Worm (Caenorhabditis elegans) whole organism, L2 larva: Measurements from ENCODE around the gene Y54G2A.73.

Source experiments
- F13H6.1 ChIP-seq: sonication (generic microtip); optimal IDR thresholded peaks from 2 replicates; lab custom pipeline; 2016; ENCODE audit warnings: missing genetic modification characterization, missing compliant biosample characterization
- R02D3.7 ChIP-seq: fragments of 150-350 bp; optimal IDR thresholded peaks from 2 replicates; lab custom pipeline; 2014; ENCODE audit warnings: missing biosample characterization, missing genetic modification characterization
- Y55F3AM.14 ChIP-seq: fragments of 200-800 bp; sonication (Bioruptor generic); optimal IDR thresholded peaks from 2 replicates; lab custom pipeline; 2018; ENCODE audit warnings: mild to moderate bottlenecking, missing genetic modification characterization, missing compliant biosample characterization
- ZK546.5 ChIP-seq: sonication (generic microtip); optimal IDR thresholded peaks from 2 replicates; lab custom pipeline; 2017; ENCODE audit warnings: missing biosample characterization, missing genetic modification characterization
- alr-1 ChIP-seq: fragments of 150-350 bp; optimal IDR thresholded peaks from 2 replicates; lab custom pipeline; 2014; ENCODE audit warnings: missing biosample characterization, missing genetic modification characterization
- aly-2 ChIP-seq: fragments of 150-350 bp; optimal IDR thresholded peaks from 2 replicates; lab custom pipeline; 2014; ENCODE audit warnings: missing biosample characterization, missing genetic modification characterization
- blmp-1 ChIP-seq: sonication (generic microtip); optimal IDR thresholded peaks from 2 replicates; lab custom pipeline; 2017; ENCODE audit warnings: missing genetic modification characterization, mild to moderate bottlenecking, missing compliant biosample characterization, antibody characterized with exemption, moderate library complexity; ENCODE audit not compliant: insufficient read depth
- ceh-16 ChIP-seq: fragments of 150-350 bp; optimal IDR thresholded peaks from 2 replicates; lab custom pipeline; 2014; ENCODE audit warnings: missing biosample characterization, missing genetic modification characterization
- ceh-82 ChIP-seq: fragments of 150-350 bp; optimal IDR thresholded peaks from 2 replicates; lab custom pipeline; 2014; ENCODE audit warnings: missing biosample characterization, missing genetic modification characterization
- crh-2 ChIP-seq: sonication (generic microtip); optimal IDR thresholded peaks from 2 replicates; lab custom pipeline; 2017; ENCODE audit warnings: missing biosample characterization, missing genetic modification characterization
- dmd-4 ChIP-seq: sonication (generic microtip); optimal IDR thresholded peaks from 2 replicates; lab custom pipeline; 2017; ENCODE audit warnings: missing biosample characterization, missing genetic modification characterization
- egl-27 ChIP-seq: sonication (generic microtip); optimal IDR thresholded peaks from 3 replicates; lab custom pipeline; 2017; ENCODE audit warnings: missing biosample characterization, missing genetic modification reagents, missing genetic modification characterization
- elt-1 ChIP-seq: fragments of 150-350 bp; optimal IDR thresholded peaks from 2 replicates; lab custom pipeline; 2014; ENCODE audit warnings: missing biosample characterization, missing genetic modification characterization
- elt-3 ChIP-seq: sonication (generic microtip); optimal IDR thresholded peaks from 2 replicates; lab custom pipeline; 2017; ENCODE audit warnings: missing biosample characterization, missing genetic modification characterization
- fos-1 ChIP-seq: fragments of 150-350 bp; optimal IDR thresholded peaks from 2 replicates; lab custom pipeline; 2014; ENCODE audit warnings: missing biosample characterization, missing genetic modification characterization
- gmeb-1 ChIP-seq: fragments of 150-350 bp; optimal IDR thresholded peaks from 2 replicates; lab custom pipeline; 2014; ENCODE audit warnings: missing biosample characterization, missing genetic modification characterization
- lin-39 ChIP-seq: fragments of 150-350 bp; optimal IDR thresholded peaks from 2 replicates; lab custom pipeline; 2014; ENCODE audit warnings: missing biosample characterization, missing genetic modification reagents, missing genetic modification characterization
- lsy-2 ChIP-seq, 2 experiments: fragments of 150-350 bp in 1 of 2; sonication (generic microtip) in 1 of 2; optimal IDR thresholded peaks; 2 replicates each; lab custom pipeline; 2014 to 2017; ENCODE audit warnings: missing biosample characterization in 2 of 2, missing genetic modification characterization in 2 of 2
- mab-5 ChIP-seq: fragments of 150-350 bp; optimal IDR thresholded peaks from 2 replicates; lab custom pipeline; 2014; ENCODE audit warnings: missing biosample characterization, missing genetic modification characterization
- mbf-1 ChIP-seq: sonication (generic microtip); optimal IDR thresholded peaks from 2 replicates; lab custom pipeline; 2017; ENCODE audit warnings: missing biosample characterization, missing genetic modification characterization
- mdl-1 ChIP-seq, 2 experiments: fragments of 150-350 bp in 1 of 2; sonication (generic microtip) in 1 of 2; optimal IDR thresholded peaks; 2 replicates each; lab custom pipeline; 2017; ENCODE audit warnings: missing biosample characterization in 2 of 2, missing genetic modification characterization in 2 of 2
- nhr-10 ChIP-seq: sonication (generic microtip); optimal IDR thresholded peaks from 2 replicates; lab custom pipeline; 2017; ENCODE audit warnings: missing biosample characterization, missing genetic modification characterization
- nhr-129 ChIP-seq: fragments of 150-350 bp; optimal IDR thresholded peaks from 2 replicates; lab custom pipeline; 2014; ENCODE audit warnings: missing biosample characterization, missing genetic modification characterization
- nhr-23 ChIP-seq: fragments of 150-350 bp; optimal IDR thresholded peaks from 2 replicates; lab custom pipeline; 2014; ENCODE audit warnings: missing biosample characterization, missing genetic modification reagents, missing genetic modification characterization
- nhr-237 ChIP-seq: fragments of 150-350 bp; optimal IDR thresholded peaks from 2 replicates; lab custom pipeline; 2014; ENCODE audit warnings: missing biosample characterization, missing genetic modification characterization
- nhr-25 ChIP-seq: fragments of 150-350 bp; sonication (generic microtip); optimal IDR thresholded peaks from 3 replicates; lab custom pipeline; 2014; ENCODE audit warnings: missing biosample characterization, missing genetic modification characterization
- nhr-6 ChIP-seq: fragments of 150-350 bp; optimal IDR thresholded peaks from 2 replicates; lab custom pipeline; 2014; ENCODE audit warnings: missing biosample characterization, missing genetic modification characterization
- peb-1 ChIP-seq: fragments of 150-350 bp; optimal IDR thresholded peaks from 2 replicates; lab custom pipeline; 2014; ENCODE audit warnings: missing biosample characterization, missing genetic modification characterization
- sem-4 ChIP-seq: fragments of 150-350 bp; optimal IDR thresholded peaks from 2 replicates; lab custom pipeline; 2014; ENCODE audit warnings: missing biosample characterization, missing genetic modification reagents, missing genetic modification characterization
- skn-1 ChIP-seq: sonication (generic microtip); optimal IDR thresholded peaks from 2 replicates; lab custom pipeline; 2017; ENCODE audit warnings: missing biosample characterization, missing genetic modification characterization
- sma-3 ChIP-seq: sonication (generic microtip); optimal IDR thresholded peaks from 2 replicates; lab custom pipeline; 2016; ENCODE audit warnings: missing genetic modification reagents, missing genetic modification characterization, missing compliant biosample characterization
- sma-9 ChIP-seq, 2 experiments: fragments of 150-350 bp in 1 of 2; sonication (generic microtip) in 1 of 2; optimal IDR thresholded peaks; 2 replicates each; lab custom pipeline; 2014 to 2016; ENCODE audit warnings: missing genetic modification characterization in 2 of 2, mild to moderate bottlenecking in 1 of 2, missing biosample characterization in 1 of 2, missing compliant biosample characterization in 1 of 2, missing genetic modification reagents in 1 of 2, moderate library complexity in 1 of 2
- unc-39 ChIP-seq: fragments of 150-350 bp; optimal IDR thresholded peaks from 2 replicates; lab custom pipeline; 2014; ENCODE audit warnings: missing biosample characterization, missing genetic modification characterization
- unc-55 ChIP-seq: fragments of 150-350 bp; sonication (generic microtip); optimal IDR thresholded peaks from 3 replicates; lab custom pipeline; 2014; ENCODE audit warnings: missing biosample characterization, missing genetic modification reagents, missing genetic modification characterization
- zag-1 ChIP-seq: fragments of 150-350 bp; optimal IDR thresholded peaks from 2 replicates; lab custom pipeline; 2014; ENCODE audit warnings: missing biosample characterization, missing genetic modification characterization
- ztf-1 ChIP-seq: fragments of 200-800 bp; sonication (Bioruptor generic); conservative IDR thresholded peaks from 2 replicates; pipeline ENCODE4 v1.3.6; 2022; ENCODE audit warnings: missing genetic modification characterization, missing compliant biosample characterization
- ztf-4 ChIP-seq: fragments of 150-350 bp; optimal IDR thresholded peaks from 2 replicates; lab custom pipeline; 2014; ENCODE audit warnings: missing biosample characterization, missing genetic modification characterization

The Y54G2A.73 gene

DNA sequence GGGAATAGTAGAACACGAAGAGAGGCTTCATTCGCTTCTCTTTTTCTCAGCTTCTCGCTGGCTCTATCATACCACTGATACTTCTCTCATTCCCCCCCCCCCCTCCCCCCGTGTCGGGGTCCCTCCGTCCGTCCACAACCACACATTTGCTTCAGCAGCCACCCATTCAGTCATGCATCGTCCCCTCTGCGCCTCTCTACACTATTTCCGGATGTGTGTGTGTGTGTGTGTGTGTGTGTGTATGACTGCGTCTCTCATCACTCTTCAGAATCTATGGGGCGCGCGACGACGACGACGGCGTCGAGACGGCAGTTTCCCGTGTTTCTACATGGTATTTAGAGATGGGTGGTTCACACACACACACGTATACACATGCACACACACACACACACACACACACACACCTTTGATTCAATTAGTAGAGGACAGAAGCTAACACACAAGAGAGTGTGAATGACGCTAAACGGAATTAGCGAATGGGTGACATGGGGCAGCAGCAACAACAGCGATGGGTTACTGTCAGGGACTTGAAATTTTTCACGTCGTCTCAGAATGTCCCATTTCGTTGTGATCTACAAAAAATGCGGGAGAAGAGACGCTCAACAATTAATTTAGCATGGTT is 15.3 kb downstream of the Y54G2A.73 start (continued):
- peak in 1 of 2 experiments; percentile 59 for TF ChIP-seq mdl-1 (tag; optimal IDR thresholded peaks at IDR 0.05; lab: Kevin White, UChicago)
- TF ChIP-seq elt-1: no peak
- no peak for TF ChIP-seq R02D3.7 (tag; lab: Kevin White, UChicago)
- no peak for TF ChIP-seq fos-1
- no peak for TF ChIP-seq ztf-1 (GFP tag; lab: Robert Waterston, UW)
- peak; percentile 40 for TF ChIP-seq nhr-25 (tag; lab: Kevin White, UChicago)
- no peak for TF ChIP-seq ztf-4 (tag; lab: Kevin White, UChicago)
- peak; percentile 60 for TF ChIP-seq sma-9 (GFP tag; optimal IDR thresholded peaks at IDR 0.05; lab: Kevin White, UChicago)
- no peak for TF ChIP-seq sma-9 (tag; optimal IDR thresholded peaks at IDR 0.05; lab: Kevin White, UChicago)
- no peak for TF ChIP-seq dmd-4 (tag; lab: Kevin White, UChicago)
- TF ChIP-seq nhr-10 (tag; lab: Kevin White, UChicago): no peak
- no peak for TF ChIP-seq F13H6.1 (tag; lab: Kevin White, UChicago)
- peak; percentile 59 for TF ChIP-seq crh-2 (tag; lab: Kevin White, UChicago)
- peak; percentile 14 for TF ChIP-seq zag-1 (tag; lab: Kevin White, UChicago)
- TF ChIP-seq aly-2 (tag; lab: Kevin White, UChicago): no peak
- TF ChIP-seq, all 48 proteins: peak for 14

ce11 chrIV:2990519-2990918 is 18.2 kb downstream of the Y54G2A.73 start:
- TF ChIP-seq lin-39 (tag; lab: Kevin White, UChicago) (no peak), sma-9 (GFP tag; optimal IDR thresholded peaks at IDR 0.05; lab: Kevin White, UChicago) (no peak), sma-9 (tag; optimal IDR thresholded peaks at IDR 0.05; lab: Kevin White, UChicago) (no peak), ceh-16 (tag; lab: Kevin White, UChicago) (no peak), sem-4 (no peak), lsy-2 (tag; optimal IDR thresholded peaks at IDR 0.05; lab: Kevin White, UChicago) (peak in 1 of 2 experiments; percentile 28), aly-2 (tag; lab: Kevin White, UChicago) (no peak), F13H6.1 (tag; lab: Kevin White, UChicago) (peak; percentile 18), gmeb-1 (tag; lab: Kevin White, UChicago) (no peak), nhr-25 (tag; lab: Kevin White, UChicago) (no peak), unc-55 (GFP tag; lab: Kevin White, UChicago) (peak; percentile 40), nhr-129 (tag; lab: Kevin White, UChicago) (peak; percentile 49), mab-5 (tag; lab: Kevin White, UChicago) (no peak), nhr-237 (tag; lab: Kevin White, UChicago) (no peak)

DNA sequence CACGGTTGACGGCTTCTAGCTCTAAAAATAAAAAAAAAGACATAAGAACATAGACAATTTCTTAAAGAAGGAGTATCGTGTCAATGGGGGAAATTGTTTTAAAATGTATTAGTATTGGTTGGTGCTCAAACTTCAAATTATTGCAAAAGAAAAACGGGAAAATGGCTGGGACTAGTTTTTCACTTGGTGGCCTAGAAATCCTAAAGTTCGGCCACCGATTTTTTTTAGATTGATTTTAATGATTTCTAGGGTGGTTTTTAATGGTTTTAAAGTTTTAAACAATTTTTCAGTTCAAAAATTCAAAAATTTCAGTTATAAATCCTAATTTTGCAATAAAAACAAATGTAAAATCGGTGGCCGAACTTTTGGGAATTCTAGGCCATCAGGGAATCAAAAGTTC is 22.0 kb downstream of the Y54G2A.73 start:
- TF ChIP-seq ztf-1 (GFP tag; lab: Robert Waterston, UW) (no peak), sma-9 (GFP tag; optimal IDR thresholded peaks at IDR 0.05; lab: Kevin White, UChicago) (no peak), sma-9 (tag; optimal IDR thresholded peaks at IDR 0.05; lab: Kevin White, UChicago) (no peak), unc-39 (tag; lab: Kevin White, UChicago) (no peak), nhr-23 (tag; lab: Kevin White, UChicago) (no peak), blmp-1 (tag; lab: Kevin White, UChicago) (no peak), mdl-1 (tag; optimal IDR thresholded peaks at IDR 0.05; lab: Kevin White, UChicago) (no peak), peb-1 (tag; lab: Kevin White, UChicago) (no peak), skn-1 (no peak), Y55F3AM.14 (no peak)

- TF ChIP-seq R02D3.7 (tag; lab: Kevin White, UChicago) (no peak), skn-1 (no peak), nhr-6 (tag; lab: Kevin White, UChicago) (no peak), ZK546.5 (tag; lab: Kevin White, UChicago) (no peak), alr-1 (tag; lab: Kevin White, UChicago) (no peak), lsy-2 (tag; optimal IDR thresholded peaks at IDR 0.05; lab: Kevin White, UChicago) (no peak), mab-5 (tag; lab: Kevin White, UChicago) (no peak), peb-1 (tag; lab: Kevin White, UChicago) (no peak), zag-1 (tag; lab: Kevin White, UChicago) (no peak), egl-27 (tag; lab: Kevin White, UChicago) (no peak), fos-1 (no peak), nhr-10 (tag; lab: Kevin White, UChicago) (no peak), nhr-25 (tag; lab: Kevin White, UChicago) (no peak), elt-3 (tag; lab: Kevin White, UChicago) (no peak), ceh-82 (tag; lab: Kevin White, UChicago) (no peak), sma-3 (GFP tag; lab: Kevin White, UChicago) (no peak), nhr-237 (tag; lab: Kevin White, UChicago) (no peak), mbf-1 (tag; lab: Kevin White, UChicago) (no peak)
These were observed 26.2 kb downstream of the Y54G2A.73 start for ce11 chrIV:2982443-2982842.
